Fruit fly (Drosophila melanogaster) whole organism, embryonic: ENCODE data around the gene Or85a.

Experiments used
- Asciz ChIP-seq: fragments of 200-800 bp; sonication (Bioruptor generic); optimal IDR thresholded peaks from 2 replicates; lab custom pipeline; 2017; ENCODE audit warnings: missing biosample characterization, mild to moderate bottlenecking, missing genetic modification characterization, missing genetic modification reagents
- Bgb ChIP-seq: fragments of 200-800 bp; sonication (Bioruptor generic); IDR thresholded peaks from 2 replicates; pipeline ENCODE4 v1.3.6; 2022; ENCODE audit warnings: missing biosample characterization, missing genetic modification characterization; ENCODE audit not compliant: partially characterized antibody
- CG12071 ChIP-seq: fragments of 200-800 bp; sonication (Bioruptor generic); optimal IDR thresholded peaks from 3 replicates; lab custom pipeline; 2018; ENCODE audit warnings: missing biosample characterization, mild to moderate bottlenecking, missing genetic modification characterization
- CG13287 ChIP-seq: fragments of 200-800 bp; sonication (Bioruptor generic); IDR thresholded peaks from 2 replicates; pipeline ENCODE4 v1.3.6; 2022; ENCODE audit warnings: missing biosample characterization, missing genetic modification characterization; ENCODE audit not compliant: partially characterized antibody
- CG14014 ChIP-seq: fragments of 200-800 bp; sonication (Bioruptor generic); IDR thresholded peaks from 2 replicates; pipeline ENCODE4 v1.3.6; 2022; ENCODE audit warnings: missing biosample characterization, missing genetic modification characterization
- CG15011 ChIP-seq: fragments of 200-800 bp; sonication (Bioruptor generic); optimal IDR thresholded peaks from 3 replicates; lab custom pipeline; 2018; ENCODE audit warnings: missing biosample characterization, mild to moderate bottlenecking, missing genetic modification characterization
- CG16815 ChIP-seq: fragments of 200-800 bp; sonication (Bioruptor generic); optimal IDR thresholded peaks from 3 replicates; lab custom pipeline; 2017; ENCODE audit warnings: missing biosample characterization, mild to moderate bottlenecking, missing genetic modification characterization
- CG16863 ChIP-seq: fragments of 200-800 bp; sonication (Bioruptor generic); optimal IDR thresholded peaks from 3 replicates; lab custom pipeline; 2016; ENCODE audit warnings: missing biosample characterization, missing genetic modification characterization
- CG17328 ChIP-seq: fragments of 200-800 bp; sonication (Bioruptor generic); IDR thresholded peaks from 2 replicates; pipeline ENCODE4 v1.3.6; 2022; ENCODE audit warnings: missing biosample characterization, missing genetic modification characterization
- CG17568 ChIP-seq: fragments of 200-800 bp; sonication (Bioruptor generic); optimal IDR thresholded peaks from 2 replicates; lab custom pipeline; 2018; ENCODE audit warnings: missing biosample characterization, mild to moderate bottlenecking, missing genetic modification characterization, moderate library complexity
- CG18262 ChIP-seq: fragments of 200-800 bp; optimal IDR thresholded peaks from 3 replicates; lab custom pipeline; 2019; ENCODE audit warnings: missing biosample characterization, mild to moderate bottlenecking, missing genetic modification characterization, moderate library complexity
- CG2199 ChIP-seq: fragments of 200-800 bp; sonication (Bioruptor generic); IDR thresholded peaks from 3 replicates; pipeline ENCODE4 v1.3.6; 2022; ENCODE audit warnings: missing biosample characterization, missing genetic modification characterization
- CG2712 ChIP-seq: fragments of 200-800 bp; optimal IDR thresholded peaks from 3 replicates; lab custom pipeline; 2019; ENCODE audit warnings: missing biosample characterization, mild to moderate bottlenecking, missing genetic modification characterization, moderate library complexity
- CG3281 ChIP-seq: fragments of 200-800 bp; sonication (Bioruptor generic); optimal IDR thresholded peaks from 3 replicates; lab custom pipeline; 2017; ENCODE audit warnings: missing biosample characterization, mild to moderate bottlenecking, missing genetic modification characterization
- CG33557 ChIP-seq: fragments of 200-800 bp; sonication (Bioruptor generic); optimal IDR thresholded peaks from 2 replicates; lab custom pipeline; 2019; ENCODE audit warnings: missing biosample characterization, mild to moderate bottlenecking, missing genetic modification characterization, moderate library complexity
- CG3847 ChIP-seq: fragments of 200-800 bp; sonication (Bioruptor generic); IDR thresholded peaks from 2 replicates; pipeline ENCODE4 v1.3.6; 2022; ENCODE audit warnings: missing biosample characterization, missing genetic modification characterization
- CG4707 ChIP-seq: fragments of 200-800 bp; sonication (Bioruptor generic); optimal IDR thresholded peaks from 2 replicates; lab custom pipeline; 2018; ENCODE audit warnings: missing biosample characterization, mild to moderate bottlenecking, missing genetic modification characterization, moderate library complexity
- CG4854 ChIP-seq: fragments of 200-800 bp; sonication (Bioruptor generic); optimal IDR thresholded peaks from 2 replicates; lab custom pipeline; 2016; ENCODE audit warnings: missing biosample characterization, missing genetic modification characterization, inconsistent platforms
- CG5953 ChIP-seq: fragments of 200-800 bp; sonication (Bioruptor generic); IDR thresholded peaks from 2 replicates; pipeline ENCODE4 v1.3.6; 2022; ENCODE audit warnings: missing biosample characterization, missing genetic modification characterization
- CG6765 ChIP-seq: fragments of 200-800 bp; sonication (Bioruptor generic); optimal IDR thresholded peaks from 3 replicates; lab custom pipeline; 2017; ENCODE audit warnings: missing biosample characterization, mild to moderate bottlenecking, missing genetic modification characterization
- CG8388 ChIP-seq: fragments of 200-800 bp; sonication (Bioruptor generic); optimal IDR thresholded peaks from 2 replicates; lab custom pipeline; 2019; ENCODE audit warnings: missing biosample characterization, mild to moderate bottlenecking, missing genetic modification characterization, moderate library complexity
- CG9609 ChIP-seq: fragments of 200-800 bp; sonication (Bioruptor generic); optimal IDR thresholded peaks from 3 replicates; lab custom pipeline; 2016; ENCODE audit warnings: missing biosample characterization, missing genetic modification characterization
- CG9817 ChIP-seq: fragments of 200-800 bp; sonication (Bioruptor generic); optimal IDR thresholded peaks from 2 replicates; lab custom pipeline; 2018; ENCODE audit warnings: missing biosample characterization, mild to moderate bottlenecking, missing genetic modification characterization, moderate library complexity
- Dref ChIP-seq: fragments of 200-800 bp; sonication (Bioruptor generic); IDR thresholded peaks from 2 replicates; pipeline ENCODE4 v1.3.6; 2022; ENCODE audit warnings: missing biosample characterization, missing genetic modification characterization
- Drgx ChIP-seq: fragments of 200-800 bp; sonication (Bioruptor generic); IDR thresholded peaks from 2 replicates; pipeline ENCODE4 v1.3.6; 2022; ENCODE audit warnings: missing biosample characterization, missing genetic modification characterization
- Eip74EF ChIP-seq, 2 experiments: fragments of 200-800 bp in 1 of 2; fragments of >200 bp in 1 of 2; sonication (Bioruptor generic) in 1 of 2; optimal IDR thresholded peaks; 2 replicates each; lab custom pipeline; 2017 to 2019; ENCODE audit warnings: missing biosample characterization in 2 of 2, missing genetic modification characterization in 2 of 2, mild to moderate bottlenecking in 1 of 2, moderate library complexity in 1 of 2
- Gsc ChIP-seq: fragments of 200-800 bp; sonication (Bioruptor generic); IDR thresholded peaks from 2 replicates; pipeline ENCODE4 v1.3.6; 2022; ENCODE audit warnings: missing biosample characterization, missing genetic modification characterization
- HmgD ChIP-seq: fragments of 200-800 bp; sonication (Bioruptor generic); optimal IDR thresholded peaks from 3 replicates; lab custom pipeline; 2016; ENCODE audit warnings: missing biosample characterization, missing genetic modification characterization
- MTF-1 ChIP-seq: fragments of 200-800 bp; sonication (Bioruptor generic); optimal IDR thresholded peaks from 2 replicates; lab custom pipeline; 2018; ENCODE audit warnings: missing biosample characterization, mild to moderate bottlenecking, missing genetic modification characterization, borderline replicate concordance
- bigmax ChIP-seq: fragments of 200-800 bp; sonication (Bioruptor generic); optimal IDR thresholded peaks from 2 replicates; lab custom pipeline; 2018; ENCODE audit warnings: missing biosample characterization, mild to moderate bottlenecking, missing genetic modification characterization
- croc ChIP-seq: fragments of 200-800 bp; sonication (Bioruptor generic); conservative IDR thresholded peaks from 3 replicates; pipeline ENCODE4 v1.3.6; 2022; ENCODE audit warnings: missing biosample characterization, missing genetic modification characterization
- crol ChIP-seq: fragments of 200-800 bp; sonication (Bioruptor generic); IDR thresholded peaks from 2 replicates; pipeline ENCODE4 v1.3.6; 2022; ENCODE audit warnings: missing biosample characterization, missing genetic modification characterization
- emc ChIP-seq: fragments of 200-800 bp; sonication (Bioruptor generic); optimal IDR thresholded peaks from 2 replicates; lab custom pipeline; 2016; ENCODE audit warnings: missing biosample characterization, missing genetic modification characterization
- fru ChIP-seq: fragments of >200 bp; optimal IDR thresholded peaks from 2 replicates; lab custom pipeline; 2017
- h ChIP-seq: fragments of >200 bp; optimal IDR thresholded peaks from 2 replicates; lab custom pipeline; 2017
- hkb ChIP-seq, 2 experiments: fragments of 200-800 bp in 1 of 2; fragments of >200 bp in 1 of 2; sonication (Bioruptor generic) in 1 of 2; IDR thresholded peaks in 1 of 2; optimal IDR thresholded peaks in 1 of 2; 2 replicates each; pipeline versions ENCODE4 v1.3.6 to Lab custom; 2017 to 2022; ENCODE audit warnings: missing biosample characterization in 1 of 2, missing genetic modification characterization in 1 of 2
- ind ChIP-seq: fragments of 200-800 bp; sonication (Bioruptor generic); optimal IDR thresholded peaks from 3 replicates; lab custom pipeline; 2016; ENCODE audit warnings: missing biosample characterization, missing genetic modification characterization
- kay ChIP-seq: fragments of 200-800 bp; sonication (Bioruptor generic); optimal IDR thresholded peaks from 2 replicates; lab custom pipeline; 2016; ENCODE audit warnings: missing biosample characterization, missing genetic modification characterization
- lola ChIP-seq, 3 experiments: fragments of >200 bp in 2 of 3; fragments of 200-800 bp in 1 of 3; sonication (Bioruptor generic) in 1 of 3; optimal IDR thresholded peaks; 2 replicates each; lab custom pipeline; 2017 to 2019; ENCODE audit warnings: missing biosample characterization in 3 of 3, missing genetic modification characterization in 3 of 3, mild to moderate bottlenecking in 1 of 3, moderate library complexity in 1 of 3
- luna ChIP-seq: fragments of 200-800 bp; sonication (Bioruptor generic); optimal IDR thresholded peaks from 2 replicates; lab custom pipeline; 2016; ENCODE audit warnings: missing biosample characterization, missing genetic modification characterization
- mirr ChIP-seq: fragments of 200-800 bp; sonication (Bioruptor generic); optimal IDR thresholded peaks from 3 replicates; lab custom pipeline; 2018; ENCODE audit warnings: missing biosample characterization, mild to moderate bottlenecking, missing genetic modification characterization
- onecut ChIP-seq: fragments of 200-800 bp; sonication (Bioruptor generic); IDR thresholded peaks from 2 replicates; pipeline ENCODE4 v1.3.6; 2022; ENCODE audit warnings: missing biosample characterization, missing genetic modification characterization
- pfk ChIP-seq: fragments of 200-800 bp; sonication (Bioruptor generic); optimal IDR thresholded peaks from 2 replicates; lab custom pipeline; 2018; ENCODE audit warnings: missing biosample characterization, mild to moderate bottlenecking, missing genetic modification characterization, moderate library complexity
- pho ChIP-seq: fragments of 200-800 bp; sonication (Bioruptor generic); optimal IDR thresholded peaks from 2 replicates; lab custom pipeline; 2016; ENCODE audit warnings: missing biosample characterization, missing genetic modification characterization
- scrt ChIP-seq: fragments of 200-800 bp; sonication (Bioruptor generic); optimal IDR thresholded peaks from 2 replicates; lab custom pipeline; 2018; ENCODE audit warnings: missing biosample characterization, mild to moderate bottlenecking, missing genetic modification characterization, moderate library complexity
- slbo ChIP-seq: fragments of 200-800 bp; sonication (Bioruptor generic); IDR thresholded peaks from 2 replicates; pipeline ENCODE4 v1.3.6; 2022; ENCODE audit warnings: missing biosample characterization, missing genetic modification characterization
- sna ChIP-seq: fragments of 200-800 bp; sonication (Bioruptor generic); IDR thresholded peaks from 2 replicates; pipeline ENCODE4 v1.3.6; 2022; ENCODE audit warnings: missing biosample characterization, missing genetic modification characterization; ENCODE audit not compliant: partially characterized antibody
- sug ChIP-seq: fragments of 200-800 bp; optimal IDR thresholded peaks from 2 replicates; lab custom pipeline; 2019; ENCODE audit warnings: missing biosample characterization, mild to moderate bottlenecking, missing genetic modification characterization, moderate library complexity
- trh ChIP-seq: fragments of 200-800 bp; sonication (Bioruptor generic); optimal IDR thresholded peaks from 2 replicates; lab custom pipeline; 2016; ENCODE audit warnings: missing biosample characterization, missing genetic modification characterization
- zen2 ChIP-seq: fragments of 200-800 bp; sonication (Bioruptor generic); IDR thresholded peaks from 3 replicates; pipeline ENCODE4 v1.3.6; 2022; ENCODE audit warnings: missing biosample characterization, missing genetic modification characterization; ENCODE audit not compliant: partially characterized antibody
- zfh1 ChIP-seq: fragments of 200-800 bp; sonication (Bioruptor generic); IDR thresholded peaks from 3 replicates; pipeline ENCODE4 v1.3.6; 2022; ENCODE audit warnings: missing biosample characterization, missing genetic modification characterization

Gene Or85a

dm6 chr3R:8308515-8308959, 13.0 kb upstream of the Or85a start, which contains the start of gene tex (continued):
- TF ChIP-seq trh (GFP tag; lab: Kevin White, UChicago): no peak
- TF ChIP-seq onecut (GFP tag; lab: Robert Waterston, UW): peak; percentile 53
- no peak for TF ChIP-seq scrt (GFP tag; lab: Kevin White, UChicago)
- TF ChIP-seq zen2 (GFP tag; lab: Robert Waterston, UW): no peak
- TF ChIP-seq CG15011 (GFP tag; lab: Kevin White, UChicago): no peak
- TF ChIP-seq HmgD (GFP tag; lab: Kevin White, UChicago): peak; percentile 35
- TF ChIP-seq Asciz (GFP tag; lab: Kevin White, UChicago): peak; percentile 89
- no peak for TF ChIP-seq CG9817 (tag; lab: Kevin White, UChicago)
- TF ChIP-seq CG17328: no peak
- TF ChIP-seq croc (GFP tag; lab: Robert Waterston, UW): no peak
- no peak for TF ChIP-seq hkb (optimal IDR thresholded peaks at IDR 0.05; lab: Kevin White, UChicago)
- peak; percentile 37; the same call in 1 of the 2 replicates for TF ChIP-seq hkb (GFP tag; IDR thresholded peaks at IDR 0.05; lab: Robert Waterston, UW)
- TF ChIP-seq CG3847 (GFP tag; lab: Robert Waterston, UW): no peak
- peak; percentile 71 for TF ChIP-seq CG4707 (GFP tag; lab: Kevin White, UChicago)
- no peak for TF ChIP-seq slbo (GFP tag; lab: Robert Waterston, UW)
- TF ChIP-seq CG6765 (GFP tag; lab: Kevin White, UChicago): no peak
- peak; percentile 32 for TF ChIP-seq CG12071 (GFP tag; lab: Kevin White, UChicago)
- no peak for TF ChIP-seq sug (tag; lab: Kevin White, UChicago)
- peak; percentile 19 for TF ChIP-seq CG8388
- TF ChIP-seq pho (GFP tag; lab: Kevin White, UChicago): no peak
- TF ChIP-seq pfk (GFP tag; lab: Kevin White, UChicago): no peak
- TF ChIP-seq ind (GFP tag; lab: Kevin White, UChicago): no peak
- no peak for TF ChIP-seq CG5953 (GFP tag; lab: Robert Waterston, UW)
- TF ChIP-seq sna (GFP tag; lab: Robert Waterston, UW): 0 out of 2 replicates have a peak, but pooled peaks have one; percentile 44
- peak; percentile 86 for TF ChIP-seq Dref (GFP tag; lab: Robert Waterston, UW)
- peak; percentile 2 for TF ChIP-seq CG16863 (GFP tag; lab: Kevin White, UChicago)
- no peak for TF ChIP-seq CG9609 (GFP tag; lab: Kevin White, UChicago)
- TF ChIP-seq Gsc (GFP tag; lab: Robert Waterston, UW): no peak
- peak; percentile 8 for TF ChIP-seq kay (GFP tag; lab: Kevin White, UChicago)
- TF ChIP-seq CG18262 (tag; lab: Kevin White, UChicago): peak; percentile 65
- no peak for TF ChIP-seq zfh1 (GFP tag; lab: Robert Waterston, UW)
- peak; percentile 55 for TF ChIP-seq CG2712 (tag; lab: Kevin White, UChicago)
- TF ChIP-seq h (lab: Kevin White, UChicago): no peak
- TF ChIP-seq Drgx (GFP tag; lab: Robert Waterston, UW): no peak
- TF ChIP-seq Bgb: no peak
- TF ChIP-seq luna (GFP tag; lab: Kevin White, UChicago): no peak
- no peak for TF ChIP-seq CG17568 (GFP tag; lab: Kevin White, UChicago)
- TF ChIP-seq crol: no peak
- TF ChIP-seq CG3281 (GFP tag; lab: Kevin White, UChicago): no peak
- no peak for TF ChIP-seq CG2199 (GFP tag; lab: Robert Waterston, UW)
- TF ChIP-seq MTF-1 (GFP tag; lab: Kevin White, UChicago): peak; percentile 74
- no peak for TF ChIP-seq bigmax
- TF ChIP-seq lola (GFP tag; optimal IDR thresholded peaks at IDR 0.05; lab: Kevin White, UChicago): peak in 1 of 3 experiments; percentile 49
- no peak for TF ChIP-seq mirr (GFP tag; lab: Kevin White, UChicago)
- TF ChIP-seq Eip74EF (GFP tag; optimal IDR thresholded peaks at IDR 0.05; lab: Kevin White, UChicago): peak in 1 of 2 experiments; percentile 80
- no peak for TF ChIP-seq emc (GFP tag; lab: Kevin White, UChicago)
- TF ChIP-seq CG13287: peak; percentile 67
- TF ChIP-seq CG14014 (GFP tag; lab: Robert Waterston, UW): no peak
- no peak for TF ChIP-seq CG4854
- TF ChIP-seq CG16815 (GFP tag; lab: Kevin White, UChicago): no peak
- no peak for TF ChIP-seq fru (lab: Kevin White, UChicago)
- peak; percentile 73 for TF ChIP-seq CG33557 (GFP tag; lab: Kevin White, UChicago)
